Worm (Caenorhabditis elegans): Measurements from ENCODE around the gene F07G6.12.
"Not testable (repeated sequence)": the region's sequence is repeated elsewhere in the genome, so short reads cannot be mapped to it uniquely, and the experiment has no call there.

Gene F07G6.12

DNA sequence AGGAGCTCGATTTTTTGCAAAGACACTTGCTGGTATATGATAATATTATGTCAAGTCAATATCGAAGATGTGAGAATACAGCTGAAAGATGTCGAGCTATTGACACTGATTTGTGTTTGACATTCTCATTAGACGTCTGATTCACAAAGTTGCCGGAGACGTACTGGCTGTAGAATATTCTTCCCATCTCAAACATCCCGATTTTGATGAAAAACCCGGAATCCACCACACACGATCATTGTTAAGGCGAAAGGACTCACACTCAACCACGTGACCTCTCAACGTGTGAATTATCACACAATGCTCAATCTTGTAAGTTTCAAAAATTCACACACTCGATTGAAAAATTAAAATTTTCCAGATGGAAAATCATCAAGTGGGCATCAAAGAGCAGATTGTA lies at the start of gene F07G6.12:
Gene F07G6.12, plus strand, starts transcription at position 301 of the 400 bp plus-strand sequence.
- TF ChIP-seq fkh-10 (GFP tag; optimal IDR thresholded peaks at IDR 0.05), result no peak
- no peak for TF ChIP-seq unc-98 (GFP tag; IDR thresholded peaks at IDR 0.05)
- TF ChIP-seq lin-15B (tag; optimal IDR thresholded peaks at IDR 0.05), result no peak

DNA sequence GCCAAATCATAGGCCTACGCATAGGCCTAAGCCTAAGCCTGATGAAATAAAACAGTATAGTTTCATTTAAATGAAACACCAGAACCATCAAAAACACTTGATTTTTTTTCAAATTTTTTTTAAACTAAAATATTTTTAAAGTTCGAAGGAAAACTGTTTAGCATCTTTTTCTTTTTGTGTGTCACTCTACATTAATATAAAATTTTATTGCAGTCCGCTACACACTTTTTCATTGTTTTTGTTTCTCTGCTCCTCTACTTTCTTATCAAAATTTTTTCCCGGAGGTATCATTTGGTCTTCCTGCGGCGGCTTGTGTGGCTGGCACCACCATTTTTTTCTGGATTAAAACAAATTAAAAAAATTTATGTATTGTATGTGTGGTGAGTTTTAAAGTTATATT lies 49.0 kb upstream of the F07G6.12 start, which contains the start of gene C36C9.11:
Gene C36C9.11, plus strand, starts transcription at position 301 of the 400 bp plus-strand sequence.
- TF ChIP-seq aha-1, nhr-28, mdl-1 (tag; optimal IDR thresholded peaks at IDR 0.05): not testable (repeated sequence)

DNA sequence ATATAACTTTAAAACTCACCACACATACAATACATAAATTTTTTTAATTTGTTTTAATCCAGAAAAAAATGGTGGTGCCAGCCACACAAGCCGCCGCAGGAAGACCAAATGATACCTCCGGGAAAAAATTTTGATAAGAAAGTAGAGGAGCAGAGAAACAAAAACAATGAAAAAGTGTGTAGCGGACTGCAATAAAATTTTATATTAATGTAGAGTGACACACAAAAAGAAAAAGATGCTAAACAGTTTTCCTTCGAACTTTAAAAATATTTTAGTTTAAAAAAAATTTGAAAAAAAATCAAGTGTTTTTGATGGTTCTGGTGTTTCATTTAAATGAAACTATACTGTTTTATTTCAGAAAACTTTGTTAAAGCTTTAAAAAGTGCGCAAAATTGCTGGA lies 46.0 kb upstream of the F07G6.12 start, which contains the start of gene C36C9.12:
Gene C36C9.12, minus strand, starts transcription at position 101 of the 400 bp plus-strand sequence.
- not testable (repeated sequence) for TF ChIP-seq egl-13, nhr-71, nhr-84 (tag; optimal IDR thresholded peaks at IDR 0.05)

DNA sequence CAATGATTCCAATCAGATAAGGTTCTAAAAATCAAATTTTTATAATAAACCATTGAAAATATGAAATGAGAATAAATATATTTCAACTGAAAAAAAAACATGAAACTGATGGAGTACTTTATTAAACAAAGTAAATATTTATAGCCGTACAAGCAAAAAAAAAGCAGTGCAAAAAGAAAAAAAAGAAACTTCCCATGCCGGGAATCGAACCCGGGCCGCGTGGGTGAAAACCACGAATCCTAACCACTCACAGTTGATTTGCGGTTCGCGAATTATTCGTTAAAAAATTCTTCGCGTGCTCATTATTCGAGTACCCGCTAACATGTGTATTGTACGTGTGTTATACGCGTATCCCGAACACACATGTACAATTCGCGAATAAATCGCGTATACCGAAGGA lies 45.1 kb upstream of the F07G6.12 start, which contains the start of gene C36C9.6:
Gene C36C9.6, minus strand, starts transcription at position 101 of the 400 bp plus-strand sequence.
- TF ChIP-seq unc-98 (GFP tag; IDR thresholded peaks at IDR 0.05); efl-1 (optimal IDR thresholded peaks at IDR 0.05); efl-1 (GFP tag; optimal IDR thresholded peaks at IDR 0.05 in 1 of 2); swsn-7 (tag; optimal IDR thresholded peaks at IDR 0.05): not testable (repeated sequence)

DNA sequence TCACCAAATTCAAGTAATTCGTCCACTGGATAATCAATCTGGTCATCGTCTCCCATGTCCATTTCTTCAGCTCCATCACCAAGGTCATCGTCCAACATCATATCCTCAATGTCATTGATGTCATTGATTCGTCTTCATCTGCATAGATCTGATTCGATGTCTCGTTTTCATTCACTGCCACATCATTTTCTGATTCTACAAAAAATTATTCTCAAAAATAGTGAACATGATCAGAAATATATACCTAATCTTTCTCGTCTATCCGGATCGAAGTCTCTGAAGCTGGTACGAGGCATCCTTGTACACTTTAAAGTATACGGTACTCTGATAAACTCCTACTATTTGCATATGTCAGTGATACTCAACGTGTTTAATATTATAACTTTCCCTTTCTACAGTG lies 39.2 kb upstream of the F07G6.12 start, which contains the start of gene C36C9.4:
Gene C36C9.4, minus strand, starts transcription at position 101 of the 400 bp plus-strand sequence.
- TF ChIP-seq F16B12.6 (tag; optimal IDR thresholded peaks at IDR 0.05); lin-35 (GFP tag; optimal IDR thresholded peaks at IDR 0.05); ztf-11 (tag; optimal IDR thresholded peaks at IDR 0.05): not testable (repeated sequence)

DNA sequence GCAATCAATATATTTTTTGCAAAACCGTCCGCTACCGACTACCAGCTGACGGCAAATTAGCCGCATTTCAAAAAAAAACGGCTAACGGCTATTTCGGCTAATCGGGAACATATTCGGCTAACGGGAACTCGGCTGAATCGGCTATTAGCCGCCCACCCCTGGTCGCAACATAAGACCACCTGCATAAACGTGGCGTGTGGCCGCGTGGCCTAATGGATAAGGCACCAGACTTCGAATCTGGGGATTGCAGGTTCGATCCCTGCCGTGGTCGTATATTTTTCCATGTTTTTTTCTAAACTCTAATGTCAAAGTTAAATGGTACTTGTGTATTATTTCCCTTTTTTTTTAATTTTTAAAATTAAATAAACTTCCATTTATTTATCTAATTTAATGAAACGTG lies 37.6 kb upstream of the F07G6.12 start:
- TF ChIP-seq snu-23 (GFP tag; optimal IDR thresholded peaks at IDR 0.05) (no peak), fkh-8 (tag; optimal IDR thresholded peaks at IDR 0.05) (no peak), ceh-63 (GFP tag; optimal IDR thresholded peaks at IDR 0.05) (no peak)

DNA sequence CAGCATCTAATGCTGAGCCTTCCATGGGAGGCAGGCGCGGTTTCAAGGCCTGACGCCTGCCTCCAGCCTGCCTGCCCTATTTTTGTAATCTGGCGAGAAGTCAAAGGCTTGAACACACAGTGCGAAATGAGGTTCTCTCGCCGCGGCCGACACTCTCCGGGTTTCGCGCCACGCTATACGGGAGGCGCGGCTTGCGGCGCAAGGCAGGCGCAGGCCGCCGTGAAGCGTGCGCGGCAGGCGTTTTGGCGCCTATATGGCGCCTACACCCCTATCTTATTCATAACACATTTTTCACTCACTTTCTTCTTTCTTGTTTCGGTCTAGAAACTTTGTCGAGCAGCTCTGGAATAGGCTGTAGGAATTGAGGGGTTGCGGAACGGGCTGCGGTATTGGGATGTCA lies 33.0 kb upstream of the F07G6.12 start:
- no peak for TF ChIP-seq pqm-1 (tag; optimal IDR thresholded peaks at IDR 0.05)
- no peak for TF ChIP-seq nhr-76 (tag; optimal IDR thresholded peaks at IDR 0.05)
- no peak for TF ChIP-seq egl-27 (tag; optimal IDR thresholded peaks at IDR 0.05)

DNA sequence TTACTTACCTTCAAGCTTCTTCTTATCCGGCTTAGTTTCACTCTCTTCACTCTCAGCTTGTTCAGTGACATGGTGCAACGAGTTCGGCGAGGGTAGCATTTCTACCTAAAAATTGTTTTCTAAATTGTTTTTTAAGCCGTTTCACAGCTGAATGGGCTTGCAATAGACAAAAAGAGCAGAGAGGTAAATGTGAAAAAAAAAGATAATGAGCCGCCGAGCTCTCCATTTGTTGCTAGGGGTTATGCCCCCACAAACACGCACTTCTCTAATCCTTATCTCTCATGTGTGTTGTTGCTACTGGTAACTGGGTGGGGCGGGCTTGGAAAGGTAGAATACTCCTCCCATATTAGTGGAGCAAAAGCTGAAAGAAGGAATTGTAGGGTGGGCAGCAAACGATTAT lies 32.2 kb upstream of the F07G6.12 start, which contains the start of gene C36C9.5:
Gene C36C9.5, minus strand, starts transcription at position 101 of the 400 bp plus-strand sequence.
- TF ChIP-seq sup-37 (GFP tag; optimal IDR thresholded peaks at IDR 0.05), result no peak
- TF ChIP-seq dsc-1 (tag; optimal IDR thresholded peaks at IDR 0.05), result no peak
- no peak for TF ChIP-seq C16A3.4 (tag; optimal IDR thresholded peaks at IDR 0.05)

DNA sequence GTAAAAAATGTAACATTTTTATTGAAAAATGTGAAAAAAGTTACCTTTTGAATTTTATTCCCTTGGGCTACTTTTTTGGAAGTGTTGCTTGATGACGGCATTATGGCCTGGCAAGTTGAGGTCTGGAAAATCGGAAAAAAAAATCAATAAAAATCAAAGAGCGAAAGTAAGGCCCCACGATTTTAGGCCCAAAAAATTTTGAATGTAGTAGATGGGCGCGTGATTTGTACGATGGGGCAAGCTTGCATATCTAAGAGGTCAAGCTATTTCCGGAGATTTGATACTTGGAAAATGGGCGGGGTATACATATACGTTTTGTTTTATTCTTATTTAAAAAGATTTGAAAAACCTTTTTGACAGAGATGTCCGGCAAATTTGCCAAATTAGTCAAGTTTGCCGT lies 29.5 kb upstream of the F07G6.12 start, which contains the start of gene F07G6.5:
Gene F07G6.5, minus strand, starts transcription at position 101 of the 400 bp plus-strand sequence.
- TF ChIP-seq sptf-1 (tag; optimal IDR thresholded peaks at IDR 0.05), result no peak
- no peak for TF ChIP-seq mef-2 (tag; optimal IDR thresholded peaks at IDR 0.05)
- TF ChIP-seq pax-3 (tag; optimal IDR thresholded peaks at IDR 0.05), result no peak
- TF ChIP-seq ceh-8 (GFP tag; optimal IDR thresholded peaks at IDR 0.05), result no peak
- TF ChIP-seq isw-1 (GFP tag; IDR thresholded peaks at IDR 0.05), result no peak

Data from whole organism, L1 larva.